Worm (Caenorhabditis elegans) whole organism, L4/young adult: ENCODE measurements around the gene chil-21.
"Not testable (repeated sequence)": the region's sequence is repeated elsewhere in the genome, so short reads cannot be mapped to it uniquely, and the experiment has no call there.

Experiments used
- W03F9.2 ChIP-seq: fragments of 150-350 bp; optimal IDR thresholded peaks from 2 replicates; lab custom pipeline; 2014; ENCODE audit warnings: missing biosample characterization, missing genetic modification characterization
- dao-5 ChIP-seq: sonication (generic microtip); optimal IDR thresholded peaks from 2 replicates; lab custom pipeline; 2016; ENCODE audit warnings: missing genotype, missing genetic modification characterization, moderate library complexity, missing compliant biosample characterization
- him-1 ChIP-seq: sonication (generic microtip); optimal IDR thresholded peaks from 2 replicates; lab custom pipeline; 2016; ENCODE audit warnings: missing genotype, missing genetic modification reagents, missing genetic modification characterization, missing compliant biosample characterization

chil-21 gene

ce11 chrII:9461881-9462280 lies at the start of gene chil-21:
TSS of gene chil-21 (minus strand) at chrII:9461981.
- TF ChIP-seq dao-5, W03F9.2, him-1 (tag; lab: Kevin White, UChicago): not testable (repeated sequence)

- no peak for TF ChIP-seq dao-5 (tag; lab: Kevin White, UChicago)
- no peak for TF ChIP-seq W03F9.2 (tag; lab: Kevin White, UChicago)
- no peak for TF ChIP-seq him-1 (tag; lab: Kevin White, UChicago)
Observed at ce11 chrII:9507181-9507580, 45.4 kb upstream of the chil-21 start, which contains the start of gene gcy-3. TSS of gene gcy-3 (minus strand) at chrII:9507281.

ce11 chrII:9501955-9502354 lies 40.2 kb upstream of the chil-21 start:
- TF ChIP-seq dao-5 (tag; lab: Kevin White, UChicago) (no peak), him-1 (tag; lab: Kevin White, UChicago) (no peak), W03F9.2 (tag; lab: Kevin White, UChicago) (no peak)

ce11 chrII:9500926-9501325 lies 39.1 kb upstream of the chil-21 start:
- TF ChIP-seq W03F9.2 (tag; lab: Kevin White, UChicago) (no peak), him-1 (tag; lab: Kevin White, UChicago) (no peak), dao-5 (tag; lab: Kevin White, UChicago) (no peak)

ce11 chrII:9498589-9498988 lies 36.8 kb upstream of the chil-21 start:
- TF ChIP-seq W03F9.2 (tag; lab: Kevin White, UChicago) (no peak), dao-5 (tag; lab: Kevin White, UChicago) (no peak), him-1 (tag; lab: Kevin White, UChicago) (no peak)

ce11 chrII:9497309-9497708 lies 35.5 kb upstream of the chil-21 start:
- TF ChIP-seq W03F9.2 (tag; lab: Kevin White, UChicago) (no peak), dao-5 (tag; lab: Kevin White, UChicago) (no peak), him-1 (tag; lab: Kevin White, UChicago) (no peak)

- TF ChIP-seq him-1 (tag; lab: Kevin White, UChicago) (no peak), W03F9.2 (tag; lab: Kevin White, UChicago) (no peak), dao-5 (tag; lab: Kevin White, UChicago) (no peak)
Observed at ce11 chrII:9493242-9494058, 31.7 kb upstream of the chil-21 start.

ce11 chrII:9491045-9491444 lies 29.3 kb upstream of the chil-21 start:
- TF ChIP-seq W03F9.2 (tag; lab: Kevin White, UChicago) = no peak
- TF ChIP-seq dao-5 (tag; lab: Kevin White, UChicago) = no peak
- TF ChIP-seq him-1 (tag; lab: Kevin White, UChicago) = no peak

ce11 chrII:9490589-9490988 lies 28.8 kb upstream of the chil-21 start:
- no peak for TF ChIP-seq him-1 (tag; lab: Kevin White, UChicago)
- TF ChIP-seq dao-5 (tag; lab: Kevin White, UChicago) = no peak
- no peak for TF ChIP-seq W03F9.2 (tag; lab: Kevin White, UChicago)

ce11 chrII:9489922-9490321 lies 28.1 kb upstream of the chil-21 start:
- TF ChIP-seq dao-5 (tag; lab: Kevin White, UChicago) (no peak), W03F9.2 (tag; lab: Kevin White, UChicago) (no peak), him-1 (tag; lab: Kevin White, UChicago) (no peak)

- TF ChIP-seq him-1 (tag; lab: Kevin White, UChicago) (no peak), W03F9.2 (tag; lab: Kevin White, UChicago) (peak; percentile 31)
Observed at ce11 chrII:9487337-9487950, 25.7 kb upstream of the chil-21 start, which contains the start of gene T19H5.4. TSS of gene T19H5.4 (minus strand) at chrII:9487387.

ce11 chrII:9485081-9485730 lies 23.4 kb upstream of the chil-21 start:
- TF ChIP-seq him-1 (tag; lab: Kevin White, UChicago) (no peak), dao-5 (tag; lab: Kevin White, UChicago) (no peak), W03F9.2 (tag; lab: Kevin White, UChicago) (no peak)

ce11 chrII:9483342-9483741 lies 21.6 kb upstream of the chil-21 start:
- TF ChIP-seq W03F9.2 (tag; lab: Kevin White, UChicago) = no peak
- no peak for TF ChIP-seq him-1 (tag; lab: Kevin White, UChicago)
- TF ChIP-seq dao-5 (tag; lab: Kevin White, UChicago) = no peak
